Worm (Caenorhabditis elegans): ENCODE results near the gene Y97E10AR.2.

- no peak for TF ChIP-seq lin-15B (tag; optimal IDR thresholded peaks at IDR 0.05)
- no peak for TF ChIP-seq C04F5.9 (tag; optimal IDR thresholded peaks at IDR 0.05)
- TF ChIP-seq lin-13 (GFP tag; optimal IDR thresholded peaks at IDR 0.05) = no peak
- TF ChIP-seq nhr-237 (tag; optimal IDR thresholded peaks at IDR 0.05) = no peak
- TF ChIP-seq zag-1 (tag; optimal IDR thresholded peaks at IDR 0.05) = no peak
- TF ChIP-seq unc-30 (tag; optimal IDR thresholded peaks at IDR 0.05) = no peak
- TF ChIP-seq ces-1 (GFP tag; optimal IDR thresholded peaks at IDR 0.05) = no peak
- TF ChIP-seq vab-15 (tag; optimal IDR thresholded peaks at IDR 0.05) = no peak
- TF ChIP-seq aly-2 (tag; optimal IDR thresholded peaks at IDR 0.05) = no peak
- no peak for TF ChIP-seq sptf-1 (tag; optimal IDR thresholded peaks at IDR 0.05)
- no peak for TF ChIP-seq unc-86 (tag; optimal IDR thresholded peaks at IDR 0.05)
- no peak for TF ChIP-seq alr-1 (tag; optimal IDR thresholded peaks at IDR 0.05; ENCODE audit: borderline replicate concordance)
Observed at ce11 chrV:8043664-8044063, 47.7 kb downstream of the Y97E10AR.2 start.
